Worm (Caenorhabditis elegans) whole organism, late embryonic: ENCODE measurements around the gene his-72.

Source experiments
- ceh-2 ChIP-seq: sonication (generic microtip); optimal IDR thresholded peaks from 2 replicates; lab custom pipeline; 2016; ENCODE audit warnings: missing genotype, missing genetic modification characterization, missing compliant biosample characterization
- elt-2 ChIP-seq: sonication (generic microtip); optimal IDR thresholded peaks from 2 replicates; lab custom pipeline; 2016; ENCODE audit warnings: missing genetic modification reagents, missing genetic modification characterization, missing compliant biosample characterization
- fax-1 ChIP-seq: sonication (generic microtip); optimal IDR thresholded peaks from 2 replicates; lab custom pipeline; 2016; ENCODE audit warnings: missing genotype, missing genetic modification characterization, missing compliant biosample characterization
- fkh-10 ChIP-seq: fragments of 150-350 bp; optimal IDR thresholded peaks from 2 replicates; lab custom pipeline; 2014; ENCODE audit warnings: missing biosample characterization, missing genetic modification reagents, missing genetic modification characterization
- hlh-8 ChIP-seq: sonication (generic microtip); optimal IDR thresholded peaks from 2 replicates; lab custom pipeline; 2016; ENCODE audit warnings: missing genotype, missing genetic modification characterization, missing compliant biosample characterization
- lin-11 ChIP-seq: fragments of 200-800 bp; sonication (Bioruptor generic); optimal IDR thresholded peaks from 2 replicates; lab custom pipeline; 2018; ENCODE audit warnings: mild to moderate bottlenecking, missing genetic modification characterization, missing compliant biosample characterization
- rnt-1 ChIP-seq: sonication (generic microtip); optimal IDR thresholded peaks from 2 replicates; lab custom pipeline; 2016; ENCODE audit warnings: missing genetic modification characterization, missing compliant biosample characterization
- sdc-2 ChIP-seq: sonication (generic microtip); optimal IDR thresholded peaks from 2 replicates; lab custom pipeline; 2016; ENCODE audit warnings: missing genotype, missing genetic modification characterization, missing compliant biosample characterization
- sox-4 ChIP-seq: sonication (generic microtip); optimal IDR thresholded peaks from 2 replicates; lab custom pipeline; 2017; ENCODE audit warnings: mild to moderate bottlenecking, missing genetic modification characterization, inconsistent platforms, missing compliant biosample characterization
- ttx-3 ChIP-seq: sonication (generic microtip); optimal IDR thresholded peaks from 2 replicates; lab custom pipeline; 2016; ENCODE audit warnings: missing genetic modification reagents, missing genetic modification characterization, missing compliant biosample characterization
- unc-55 ChIP-seq: sonication (generic microtip); optimal IDR thresholded peaks from 2 replicates; lab custom pipeline; 2017; ENCODE audit warnings: missing biosample characterization, missing genetic modification reagents, missing genetic modification characterization
- unc-86 ChIP-seq: sonication (generic microtip); optimal IDR thresholded peaks from 2 replicates; lab custom pipeline; 2016; ENCODE audit warnings: missing genetic modification characterization, missing compliant biosample characterization

- no peak for TF ChIP-seq elt-2 (tag; lab: Kevin White, UChicago)
- TF ChIP-seq fkh-10 (GFP tag; lab: Kevin White, UChicago): no peak
- TF ChIP-seq fax-1 (tag; lab: Kevin White, UChicago): no peak
- TF ChIP-seq rnt-1: no peak
- no peak for TF ChIP-seq sdc-2
- TF ChIP-seq ceh-2 (tag; lab: Kevin White, UChicago): no peak
- TF ChIP-seq unc-55 (GFP tag; lab: Kevin White, UChicago): no peak
- no peak for TF ChIP-seq sox-4 (tag; lab: Kevin White, UChicago)
- no peak for TF ChIP-seq hlh-8 (tag; lab: Kevin White, UChicago)
- no peak for TF ChIP-seq ttx-3 (tag; lab: Kevin White, UChicago)
- no peak for TF ChIP-seq lin-11
- TF ChIP-seq unc-86: no peak
Observed at ce11 chrIII:12331300-12331699, 37.5 kb downstream of the his-72 start.
